Worm (Caenorhabditis elegans) whole organism, midembryonic: ENCODE results near the gene dab-1.

ENCODE experiments used
- T22C8.4 ChIP-seq: fragments of 200-800 bp; sonication (Bioruptor generic); IDR thresholded peaks from 2 replicates; pipeline ENCODE4 v1.3.6; 2022; ENCODE audit warnings: missing genetic modification characterization, missing compliant biosample characterization
- cog-1 ChIP-seq: sonication (generic microtip); optimal IDR thresholded peaks from 2 replicates; lab custom pipeline; 2016; ENCODE audit warnings: missing genetic modification characterization, missing compliant biosample characterization
- flt-1 ChIP-seq: fragments of 200-800 bp; sonication (Bioruptor generic); IDR thresholded peaks from 2 replicates; pipeline ENCODE4 v1.3.6; 2022; ENCODE audit warnings: missing genetic modification characterization, missing compliant biosample characterization
- klf-2 ChIP-seq: fragments of 200-800 bp; sonication (Bioruptor generic); conservative IDR thresholded peaks from 2 replicates; pipeline ENCODE4 v1.3.6; 2022; ENCODE audit warnings: missing genetic modification reagents, missing genetic modification characterization, missing compliant biosample characterization
- med-1 ChIP-seq: sonication (generic microtip); optimal IDR thresholded peaks from 2 replicates; lab custom pipeline; 2017; ENCODE audit warnings: missing genetic modification characterization, mild to moderate bottlenecking, missing compliant biosample characterization, antibody characterized with exemption, missing genetic modification reagents; ENCODE audit not compliant: insufficient read depth
- ref-1 ChIP-seq: fragments of 200-800 bp; sonication (Bioruptor generic); conservative IDR thresholded peaks from 2 replicates; pipeline ENCODE4 v1.3.6; 2022; ENCODE audit warnings: missing genetic modification reagents, missing genetic modification characterization, missing compliant biosample characterization
- tab-1 ChIP-seq: fragments of 200-800 bp; sonication (Bioruptor generic); IDR thresholded peaks from 2 replicates; pipeline ENCODE4 v1.3.6; 2022; ENCODE audit warnings: missing genetic modification characterization, missing compliant biosample characterization
- ztf-29 ChIP-seq: fragments of 200-800 bp; sonication (Bioruptor generic); IDR thresholded peaks from 2 replicates; pipeline ENCODE4 v1.3.6; 2022; ENCODE audit warnings: missing genetic modification reagents, missing genetic modification characterization, missing compliant biosample characterization

ce11 chrII:8224623-8225022, 2.4 kb downstream of the dab-1 start:
- no peak for TF ChIP-seq flt-1
- no peak for TF ChIP-seq ztf-29 (GFP tag; lab: Robert Waterston, UW)
- no peak for TF ChIP-seq T22C8.4 (GFP tag; lab: Robert Waterston, UW)
- TF ChIP-seq ref-1 (GFP tag; lab: Robert Waterston, UW) = no peak
- no peak for TF ChIP-seq tab-1
- no peak for TF ChIP-seq med-1
- no peak for TF ChIP-seq cog-1 (tag; lab: Kevin White, UChicago)
- no peak for TF ChIP-seq klf-2 (GFP tag; lab: Robert Waterston, UW)
